Fruit fly (Drosophila melanogaster): ENCODE results near the gene up.

up gene

DNA sequence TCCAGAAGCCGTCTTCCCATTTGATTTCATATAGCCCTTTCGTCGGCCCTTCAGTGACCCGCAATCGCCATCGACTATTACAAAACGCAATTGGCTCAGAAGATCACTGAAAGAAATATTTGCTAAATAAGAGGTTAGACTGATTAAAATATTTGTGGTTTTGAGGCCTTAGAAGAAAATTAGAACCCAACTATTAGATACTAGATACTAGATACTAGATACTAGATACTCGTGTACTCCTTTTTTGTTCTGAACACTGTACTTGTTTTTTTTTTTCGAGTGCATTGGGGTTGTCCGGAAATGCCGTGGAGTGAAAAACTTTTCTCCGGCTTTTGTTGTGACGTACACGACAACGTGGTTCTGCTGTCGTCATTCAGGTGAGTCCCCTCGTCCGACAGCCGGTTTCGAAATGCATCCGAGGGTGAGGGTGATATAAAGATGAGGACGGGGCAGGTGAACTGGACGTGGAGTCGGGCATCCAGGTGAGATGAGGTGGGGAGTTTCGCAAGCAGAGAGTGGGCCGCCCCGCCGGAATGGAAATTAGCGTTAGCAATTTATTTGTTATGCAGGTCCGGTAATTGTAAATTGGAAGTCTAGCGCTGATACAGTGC, 28.0 kb upstream of the up start (continued):
- TF ChIP-seq CG32264 (GFP tag; optimal IDR thresholded peaks at IDR 0.05), result no peak

DNA sequence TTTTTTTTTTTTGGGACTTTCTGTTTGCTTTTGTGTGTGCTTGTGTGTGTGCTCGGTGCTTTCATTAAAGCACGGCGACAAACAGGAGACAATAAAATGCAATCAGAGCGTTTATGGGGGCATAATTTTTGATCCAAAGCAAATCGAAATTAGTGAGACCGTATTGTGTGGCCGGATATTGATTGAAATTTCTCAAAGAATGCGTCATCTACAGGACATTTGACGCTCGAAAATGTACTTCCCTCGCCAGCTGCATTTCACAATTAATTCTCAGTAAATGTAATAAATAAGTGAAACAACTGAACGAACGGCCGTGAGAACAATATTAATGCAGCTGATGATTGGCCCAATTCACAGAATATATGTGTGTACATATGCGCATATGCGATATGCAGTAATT, 27.0 kb upstream of the up start:
- TF ChIP-seq Rel (GFP tag; optimal IDR thresholded peaks at IDR 0.05) (no peak), Rel (tag; optimal IDR thresholded peaks at IDR 0.05) (peak; percentile 76), jim (GFP tag; optimal IDR thresholded peaks at IDR 0.05) (no peak), OdsH (GFP tag; optimal IDR thresholded peaks at IDR 0.05) (no peak), dsf (GFP tag; optimal IDR thresholded peaks at IDR 0.05; ENCODE audit: borderline replicate concordance) (no peak), Sp1 (GFP tag; optimal IDR thresholded peaks at IDR 0.05) (peak; percentile 14), sage (GFP tag; optimal IDR thresholded peaks at IDR 0.05) (no peak), N (GFP tag; optimal IDR thresholded peaks at IDR 0.05) (no peak), rgr (GFP tag; optimal IDR thresholded peaks at IDR 0.05) (peak; percentile 14), brk (GFP tag; optimal IDR thresholded peaks at IDR 0.05) (no peak), HLH106 (tag; optimal IDR thresholded peaks at IDR 0.05) (no peak), dmrt93B (GFP tag; optimal IDR thresholded peaks at IDR 0.05) (no peak), Abd-B (GFP tag; optimal IDR thresholded peaks at IDR 0.05) (no peak)

DNA sequence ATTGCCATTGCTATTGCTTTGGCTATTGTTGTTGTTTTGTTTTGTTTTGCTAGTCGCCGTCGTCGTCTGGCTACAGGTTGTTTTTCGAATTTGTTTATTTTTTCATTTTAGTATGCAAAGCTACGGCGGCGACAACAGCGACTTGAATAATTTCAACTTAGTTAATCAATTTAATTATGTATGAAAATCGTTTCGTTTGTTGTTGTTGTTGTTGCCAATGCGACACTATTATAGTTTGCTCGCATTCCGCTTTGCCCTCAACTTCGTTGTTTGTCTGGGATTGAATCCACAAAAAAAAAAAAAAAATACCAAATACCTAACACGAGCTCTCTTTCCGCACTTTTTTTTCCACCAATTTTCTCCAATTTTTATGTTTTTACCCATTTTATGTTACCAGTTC, 25.5 kb upstream of the up start:
- TF ChIP-seq N (GFP tag; optimal IDR thresholded peaks at IDR 0.05) (no peak), brk (GFP tag; optimal IDR thresholded peaks at IDR 0.05) (no peak), jim (GFP tag; optimal IDR thresholded peaks at IDR 0.05) (no peak), Hr83 (GFP tag; optimal IDR thresholded peaks at IDR 0.05; ENCODE audit: poor library complexity, severe bottlenecking) (no peak), HLH106 (tag; optimal IDR thresholded peaks at IDR 0.05) (no peak), dl (GFP tag; optimal IDR thresholded peaks at IDR 0.05; ENCODE audit: insufficient read depth in 1 of 2, partially characterized antibody in 2 of 2) (no peak)

DNA sequence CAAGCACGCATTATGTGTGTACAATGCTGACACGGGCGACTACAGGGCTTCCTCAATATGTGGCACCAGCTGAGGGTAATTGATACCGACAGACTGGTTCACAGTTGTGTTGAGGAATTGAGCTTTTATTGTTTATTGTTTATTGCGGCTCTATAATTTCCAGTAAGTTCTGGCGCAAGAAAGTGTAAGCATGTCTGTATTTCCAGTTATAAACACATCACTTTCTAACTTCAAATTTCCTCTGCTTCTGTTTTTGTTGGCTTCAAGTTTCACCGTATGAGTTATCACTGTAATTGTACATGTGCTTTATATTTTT, 24.2 kb upstream of the up start:
- peak in 1 of 2 experiments; percentile 38 for TF ChIP-seq foxo (GFP tag; optimal IDR thresholded peaks at IDR 0.05)
- TF ChIP-seq br (GFP tag; optimal IDR thresholded peaks at IDR 0.05), result no peak
- peak; percentile 20 for TF ChIP-seq h (GFP tag; optimal IDR thresholded peaks at IDR 0.05)
- TF ChIP-seq lola (GFP tag; optimal IDR thresholded peaks at IDR 0.05), result no peak
- no peak for TF ChIP-seq Myc (optimal IDR thresholded peaks at IDR 0.05)
- TF ChIP-seq Hnf4 (GFP tag; optimal IDR thresholded peaks at IDR 0.05), result peak; percentile 21
- TF ChIP-seq HLH106 (tag; optimal IDR thresholded peaks at IDR 0.05), result peak; percentile 37
- no peak for TF ChIP-seq usp (GFP tag; optimal IDR thresholded peaks at IDR 0.05)
- no peak for TF ChIP-seq Sp1 (GFP tag; optimal IDR thresholded peaks at IDR 0.05)
- peak; percentile 9 for TF ChIP-seq ey (GFP tag; optimal IDR thresholded peaks at IDR 0.05)
- TF ChIP-seq sv (GFP tag; optimal IDR thresholded peaks at IDR 0.05), result peak; percentile 70
- TF ChIP-seq Dif (GFP tag; optimal IDR thresholded peaks at IDR 0.05; ENCODE audit: partially characterized antibody), result no peak
- TF ChIP-seq Hr83 (GFP tag; optimal IDR thresholded peaks at IDR 0.05; ENCODE audit: poor library complexity, severe bottlenecking), result no peak
- TF ChIP-seq psq (GFP tag; optimal IDR thresholded peaks at IDR 0.05), result peak; percentile 4
- peak; percentile 11 for TF ChIP-seq fru (GFP tag; optimal IDR thresholded peaks at IDR 0.05)
- no peak for TF ChIP-seq Vsx2 (GFP tag; optimal IDR thresholded peaks at IDR 0.05; ENCODE audit: partially characterized antibody)

DNA sequence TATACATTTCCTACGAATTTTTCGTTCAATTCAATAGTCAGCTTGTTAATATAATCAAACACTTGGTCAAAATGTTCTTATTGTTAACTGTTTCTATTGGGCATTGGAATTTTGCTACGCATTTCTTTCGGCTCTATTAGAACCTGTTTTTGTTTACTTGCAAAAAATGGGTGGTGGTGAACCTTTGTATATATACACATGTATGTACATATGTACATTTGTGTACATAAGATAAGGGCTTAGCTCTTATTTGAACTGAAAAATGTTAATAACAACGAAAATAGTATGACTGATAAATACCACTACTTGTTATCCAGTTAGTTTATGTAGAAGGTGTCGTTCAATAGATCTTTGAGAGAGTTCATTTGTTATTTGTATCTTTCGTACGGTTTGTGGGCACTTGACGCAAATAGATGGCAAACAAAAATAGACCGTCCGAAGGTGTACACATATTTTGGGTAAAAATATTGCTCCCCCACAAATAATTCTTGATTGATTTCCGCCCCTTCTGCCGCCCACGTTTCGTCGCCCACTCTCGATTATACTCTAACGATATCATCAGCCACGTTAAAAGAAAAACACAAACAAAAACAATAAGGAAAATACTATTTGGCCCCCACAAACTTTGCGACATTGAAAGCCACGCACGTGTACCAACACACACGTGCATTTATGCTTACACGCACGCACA, 23.7 kb upstream of the up start:
- TF ChIP-seq Hr78 (GFP tag; optimal IDR thresholded peaks at IDR 0.05) (no peak), woc (GFP tag; optimal IDR thresholded peaks at IDR 0.05) (no peak), h (GFP tag; optimal IDR thresholded peaks at IDR 0.05) (no peak), fru (GFP tag; optimal IDR thresholded peaks at IDR 0.05) (no peak), rgr (GFP tag; optimal IDR thresholded peaks at IDR 0.05) (no peak), Mio (GFP tag; optimal IDR thresholded peaks at IDR 0.05) (no peak), Hr83 (GFP tag; optimal IDR thresholded peaks at IDR 0.05; ENCODE audit: poor library complexity, severe bottlenecking) (no peak), Abd-B (GFP tag; optimal IDR thresholded peaks at IDR 0.05) (no peak), CG32264 (GFP tag; optimal IDR thresholded peaks at IDR 0.05) (no peak), brk (GFP tag; optimal IDR thresholded peaks at IDR 0.05) (no peak), Dfd (GFP tag; optimal IDR thresholded peaks at IDR 0.05) (no peak), jim (GFP tag; optimal IDR thresholded peaks at IDR 0.05) (no peak), Vsx2 (GFP tag; optimal IDR thresholded peaks at IDR 0.05; ENCODE audit: partially characterized antibody) (no peak), sage (GFP tag; optimal IDR thresholded peaks at IDR 0.05) (no peak), Sp1 (GFP tag; optimal IDR thresholded peaks at IDR 0.05) (no peak), Rel (GFP tag; optimal IDR thresholded peaks at IDR 0.05) (no peak), Rel (tag; optimal IDR thresholded peaks at IDR 0.05) (no peak), HLH106 (tag; optimal IDR thresholded peaks at IDR 0.05) (no peak), dsf (GFP tag; optimal IDR thresholded peaks at IDR 0.05; ENCODE audit: borderline replicate concordance) (no peak), GATAd (GFP tag; optimal IDR thresholded peaks at IDR 0.05) (no peak), Hnf4 (GFP tag; optimal IDR thresholded peaks at IDR 0.05) (no peak)

All from whole organism, wandering third instar larva.